Worm (Caenorhabditis elegans) whole organism, young adult: ENCODE data around the gene T19C4.1.

Source experiments
- B0035.1 ChIP-seq: sonication (generic microtip); optimal IDR thresholded peaks from 2 replicates; lab custom pipeline; 2016; ENCODE audit warnings: missing genetic modification characterization, mild to moderate bottlenecking, missing compliant biosample characterization, missing genotype, missing genetic modification reagents
- C06A6.2 ChIP-seq: fragments of 200-800 bp; sonication (Bioruptor generic); conservative IDR thresholded peaks from 2 replicates; pipeline ENCODE4 v1.3.6; 2022; ENCODE audit warnings: missing genetic modification characterization, missing compliant biosample characterization
- C17E4.6 ChIP-seq: fragments of 200-800 bp; sonication (Bioruptor generic); IDR thresholded peaks from 2 replicates; pipeline ENCODE4 v1.3.6; 2022; ENCODE audit warnings: missing genetic modification reagents, missing genetic modification characterization, missing compliant biosample characterization
- D2030.7 ChIP-seq: fragments of 200-800 bp; sonication (Bioruptor generic); IDR thresholded peaks from 2 replicates; pipeline ENCODE4 v1.3.6; 2022; ENCODE audit warnings: missing genetic modification reagents, missing genetic modification characterization, missing compliant biosample characterization
- F37B4.10 ChIP-seq: fragments of 200-800 bp; sonication (Bioruptor generic); IDR thresholded peaks from 2 replicates; pipeline ENCODE4 v1.3.6; 2022; ENCODE audit warnings: missing genetic modification characterization, missing compliant biosample characterization
- F57A8.1 ChIP-seq: fragments of 200-800 bp; sonication (Bioruptor generic); optimal IDR thresholded peaks from 2 replicates; lab custom pipeline; 2018; ENCODE audit warnings: mild to moderate bottlenecking, missing genetic modification characterization, moderate library complexity, missing compliant biosample characterization
- K12H6.12 ChIP-seq: fragments of 200-800 bp; sonication (Bioruptor generic); optimal IDR thresholded peaks from 2 replicates; lab custom pipeline; 2018; ENCODE audit warnings: mild to moderate bottlenecking, missing genetic modification characterization, missing compliant biosample characterization
- T26A5.8 ChIP-seq: sonication (generic microtip); optimal IDR thresholded peaks from 2 replicates; lab custom pipeline; 2016; ENCODE audit warnings: missing genetic modification characterization, missing compliant biosample characterization
- Y53G8AR.9 ChIP-seq: fragments of 200-800 bp; sonication (Bioruptor generic); conservative IDR thresholded peaks from 2 replicates; pipeline ENCODE4 v1.3.6; 2022; ENCODE audit warnings: missing genetic modification reagents, missing genetic modification characterization, missing compliant biosample characterization
- Y79H2A.3 ChIP-seq: fragments of 200-800 bp; sonication (Bioruptor generic); conservative IDR thresholded peaks from 2 replicates; pipeline ENCODE4 v1.3.6; 2022; ENCODE audit warnings: missing genetic modification reagents, missing genetic modification characterization, missing compliant biosample characterization
- Y95B8A.8 ChIP-seq: fragments of 200-800 bp; sonication (Bioruptor generic); IDR thresholded peaks from 2 replicates; pipeline ENCODE4 v1.3.6; 2022; ENCODE audit warnings: missing genetic modification reagents, missing genetic modification characterization, missing compliant biosample characterization
- akir-1 ChIP-seq: fragments of 200-800 bp; sonication (Bioruptor generic); optimal IDR thresholded peaks from 2 replicates; lab custom pipeline; 2018; ENCODE audit warnings: mild to moderate bottlenecking, missing genetic modification characterization, moderate library complexity, missing compliant biosample characterization
- athp-1 ChIP-seq: sonication (generic microtip); optimal IDR thresholded peaks from 2 replicates; lab custom pipeline; 2017; ENCODE audit warnings: mild to moderate bottlenecking, missing genetic modification characterization, missing compliant biosample characterization
- attf-6 ChIP-seq: fragments of 200-800 bp; sonication (Bioruptor generic); IDR thresholded peaks from 2 replicates; pipeline ENCODE4 v1.3.6; 2022; ENCODE audit warnings: missing genetic modification reagents, missing genetic modification characterization, missing compliant biosample characterization
- bed-1 ChIP-seq: fragments of 200-800 bp; sonication (Bioruptor generic); IDR thresholded peaks from 2 replicates; pipeline ENCODE4 v1.3.6; 2022; ENCODE audit warnings: missing genetic modification reagents, missing genetic modification characterization, missing compliant biosample characterization
- cebp-2 ChIP-seq: fragments of 200-800 bp; sonication (Bioruptor generic); IDR thresholded peaks from 2 replicates; pipeline ENCODE4 v1.3.6; 2022; ENCODE audit warnings: missing genetic modification characterization, missing compliant biosample characterization
- ceh-27 ChIP-seq: fragments of 200-800 bp; sonication (Bioruptor generic); optimal IDR thresholded peaks from 2 replicates; lab custom pipeline; 2018; ENCODE audit warnings: mild to moderate bottlenecking, missing genetic modification characterization, moderate library complexity, missing compliant biosample characterization
- dox-1 ChIP-seq: fragments of 200-800 bp; sonication (Bioruptor generic); IDR thresholded peaks from 2 replicates; pipeline ENCODE4 v1.3.6; 2022; ENCODE audit warnings: missing genetic modification reagents, missing genetic modification characterization, missing compliant biosample characterization
- dpff-1 ChIP-seq: sonication (generic microtip); optimal IDR thresholded peaks from 2 replicates; lab custom pipeline; 2017; ENCODE audit warnings: mild to moderate bottlenecking, missing genetic modification characterization, missing compliant biosample characterization
- egl-18 ChIP-seq: fragments of 200-800 bp; sonication (Bioruptor generic); IDR thresholded peaks from 2 replicates; pipeline ENCODE4 v1.3.6; 2022; ENCODE audit warnings: missing genetic modification reagents, missing genetic modification characterization, missing compliant biosample characterization
- ekl-4 ChIP-seq: fragments of 200-800 bp; sonication (Bioruptor generic); IDR thresholded peaks from 2 replicates; pipeline ENCODE4 v1.3.6; 2022; ENCODE audit warnings: missing genetic modification reagents, missing genetic modification characterization, missing compliant biosample characterization
- hrde-1 ChIP-seq: sonication (generic microtip); optimal IDR thresholded peaks from 2 replicates; lab custom pipeline; 2016; ENCODE audit warnings: missing genetic modification characterization, mild to moderate bottlenecking, missing compliant biosample characterization, moderate library complexity, missing genotype, missing genetic modification reagents, borderline replicate concordance
- let-526 ChIP-seq: fragments of 200-800 bp; sonication (Bioruptor generic); IDR thresholded peaks from 2 replicates; pipeline ENCODE4 v1.3.6; 2022; ENCODE audit warnings: missing genetic modification reagents, missing genetic modification characterization, missing compliant biosample characterization
- let-607 ChIP-seq, 2 experiments: fragments of 200-800 bp in 1 of 2; sonication (Bioruptor generic) in 1 of 2; sonication (generic microtip) in 1 of 2; optimal IDR thresholded peaks; 2 replicates each; lab custom pipeline; 2016 to 2018; ENCODE audit warnings: mild to moderate bottlenecking in 2 of 2, missing compliant biosample characterization in 2 of 2, missing genetic modification characterization in 2 of 2, moderate library complexity in 2 of 2, missing genotype in 1 of 2
- lin-40 ChIP-seq: sonication (generic microtip); optimal IDR thresholded peaks from 2 replicates; lab custom pipeline; 2016; ENCODE audit warnings: missing genetic modification characterization, mild to moderate bottlenecking, missing compliant biosample characterization, missing genotype, missing genetic modification reagents
- madf-10 ChIP-seq: sonication (generic microtip); optimal IDR thresholded peaks from 2 replicates; lab custom pipeline; 2016; ENCODE audit warnings: mild to moderate bottlenecking, missing genetic modification characterization, missing compliant biosample characterization
- mel-28 ChIP-seq: sonication (generic microtip); optimal IDR thresholded peaks from 2 replicates; lab custom pipeline; 2016; ENCODE audit warnings: borderline replicate concordance, mild to moderate bottlenecking, missing genetic modification characterization, missing compliant biosample characterization
- mxl-1 ChIP-seq: sonication (generic microtip); optimal IDR thresholded peaks from 2 replicates; lab custom pipeline; 2016; ENCODE audit warnings: missing genetic modification characterization, missing compliant biosample characterization
- nfyb-1 ChIP-seq: fragments of 200-800 bp; sonication (Bioruptor generic); IDR thresholded peaks from 2 replicates; pipeline ENCODE4 v1.3.6; 2022; ENCODE audit warnings: missing genetic modification reagents, missing genetic modification characterization, missing compliant biosample characterization
- rcor-1 ChIP-seq: fragments of 200-800 bp; sonication (Bioruptor generic); IDR thresholded peaks from 2 replicates; pipeline ENCODE4 v1.3.6; 2022; ENCODE audit warnings: missing genetic modification reagents, missing genetic modification characterization, missing compliant biosample characterization
- rec-8 ChIP-seq, 2 experiments: sonication (generic microtip); optimal IDR thresholded peaks; 2 replicates each; lab custom pipeline; 2016; ENCODE audit warnings: mild to moderate bottlenecking in 2 of 2, missing genetic modification characterization in 2 of 2, missing genetic modification reagents in 2 of 2, missing genotype in 2 of 2, missing biosample characterization in 1 of 2, missing compliant biosample characterization in 1 of 2, moderate library complexity in 1 of 2
- sdz-38 ChIP-seq: sonication (generic microtip); optimal IDR thresholded peaks from 2 replicates; lab custom pipeline; 2016; ENCODE audit warnings: missing genotype, missing genetic modification characterization, missing compliant biosample characterization
- snpc-1.1 ChIP-seq: sonication (generic microtip); optimal IDR thresholded peaks from 2 replicates; lab custom pipeline; 2017; ENCODE audit warnings: missing genetic modification characterization, mild to moderate bottlenecking, missing compliant biosample characterization, antibody characterized with exemption, moderate library complexity, missing genotype, missing genetic modification reagents; ENCODE audit not compliant: insufficient read depth
- snpc-1.3 ChIP-seq: sonication (generic microtip); optimal IDR thresholded peaks from 2 replicates; lab custom pipeline; 2017; ENCODE audit warnings: missing genetic modification characterization, mild to moderate bottlenecking, missing compliant biosample characterization, antibody characterized with exemption, moderate library complexity, missing genotype, missing genetic modification reagents; ENCODE audit not compliant: insufficient read depth
- snpc-3.4 ChIP-seq: sonication (generic microtip); optimal IDR thresholded peaks from 2 replicates; lab custom pipeline; 2017; ENCODE audit warnings: missing genetic modification characterization, mild to moderate bottlenecking, missing compliant biosample characterization, antibody characterized with exemption, moderate library complexity, missing genotype, missing genetic modification reagents
- tlf-1 ChIP-seq: fragments of 200-800 bp; sonication (Bioruptor generic); optimal IDR thresholded peaks from 2 replicates; lab custom pipeline; 2018; ENCODE audit warnings: mild to moderate bottlenecking, missing genetic modification characterization, missing compliant biosample characterization
- unc-62 ChIP-seq: fragments of 150-350 bp; optimal IDR thresholded peaks from 2 replicates; lab custom pipeline; 2014; ENCODE audit warnings: missing biosample characterization, missing genetic modification reagents, missing genetic modification characterization
- xnd-1 ChIP-seq: sonication (generic microtip); optimal IDR thresholded peaks from 2 replicates; lab custom pipeline; 2016; ENCODE audit warnings: missing genotype, missing genetic modification reagents, missing genetic modification characterization, missing compliant biosample characterization
- zfh-2 ChIP-seq: fragments of 200-800 bp; sonication (Bioruptor generic); conservative IDR thresholded peaks from 2 replicates; pipeline ENCODE4 v1.3.6; 2022; ENCODE audit warnings: missing genetic modification reagents, missing genetic modification characterization, missing compliant biosample characterization
- ztf-18 ChIP-seq: sonication (generic microtip); optimal IDR thresholded peaks from 2 replicates; lab custom pipeline; 2016; ENCODE audit warnings: missing genotype, mild to moderate bottlenecking, missing genetic modification characterization, missing compliant biosample characterization
- ztf-22 ChIP-seq: fragments of 200-800 bp; sonication (Bioruptor generic); optimal IDR thresholded peaks from 2 replicates; lab custom pipeline; 2018; ENCODE audit warnings: mild to moderate bottlenecking, missing genetic modification characterization, moderate library complexity, missing compliant biosample characterization
- ztf-6 ChIP-seq: fragments of 200-800 bp; sonication (Bioruptor generic); IDR thresholded peaks from 2 replicates; pipeline ENCODE4 v1.3.6; 2022; ENCODE audit warnings: missing genetic modification reagents, missing genetic modification characterization, missing compliant biosample characterization

The T19C4.1 gene

DNA sequence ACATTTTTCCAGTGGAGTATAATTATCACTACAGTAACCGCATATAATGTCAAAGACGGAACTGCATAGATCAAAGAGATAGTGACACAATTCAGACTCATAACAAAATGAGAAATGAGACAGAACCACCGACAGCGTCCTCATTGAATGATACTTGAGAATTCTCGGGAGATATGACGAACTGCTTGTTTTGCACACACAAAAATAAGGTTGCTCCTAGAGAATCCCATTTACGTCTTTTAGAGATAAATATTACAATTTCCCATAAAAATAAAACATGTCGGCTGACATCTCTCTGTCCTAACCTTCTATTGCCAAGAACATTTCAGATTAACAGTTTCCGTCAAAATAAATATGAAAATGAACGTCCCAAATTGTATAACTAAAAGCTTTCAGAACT is 6.0 kb downstream of the T19C4.1 start, which contains the start of gene srg-38:
Gene srg-38, minus strand, starts transcription at position 101 of the 400 bp plus-strand sequence.
- TF ChIP-seq F57A8.1 (GFP tag; lab: Kevin White, UChicago) (no peak), Y95B8A.8 (GFP tag; lab: Robert Waterston, UW) (no peak), snpc-3.4 (tag; lab: Kevin White, UChicago) (no peak), let-526 (no peak), snpc-1.3 (no peak), tlf-1 (no peak), ekl-4 (GFP tag; lab: Robert Waterston, UW) (no peak), attf-6 (GFP tag; lab: Robert Waterston, UW) (no peak), F37B4.10 (GFP tag; lab: Robert Waterston, UW) (no peak), nfyb-1 (GFP tag; lab: Robert Waterston, UW) (no peak), D2030.7 (no peak), mxl-1 (tag; lab: Kevin White, UChicago) (no peak), madf-10 (tag; lab: Kevin White, UChicago) (no peak), ztf-18 (tag; lab: Kevin White, UChicago) (no peak), sdz-38 (tag; lab: Kevin White, UChicago) (no peak), ceh-27 (GFP tag; lab: Kevin White, UChicago) (no peak), C06A6.2 (GFP tag; lab: Robert Waterston, UW) (no peak)

- TF ChIP-seq egl-18: no peak
- TF ChIP-seq let-526: no peak
Observed at ce11 chrV:11156589-11156988, 7.1 kb downstream of the T19C4.1 start.

- TF ChIP-seq madf-10 (tag; lab: Kevin White, UChicago): no peak
- no peak for TF ChIP-seq Y79H2A.3 (GFP tag; lab: Robert Waterston, UW)
- no peak for TF ChIP-seq let-607 (tag; optimal IDR thresholded peaks at IDR 0.05; lab: Kevin White, UChicago)
- TF ChIP-seq rec-8 (tag; optimal IDR thresholded peaks at IDR 0.05; lab: Kevin White, UChicago): no peak
- no peak for TF ChIP-seq unc-62 (GFP tag; lab: Kevin White, UChicago)
- no peak for TF ChIP-seq ztf-18 (tag; lab: Kevin White, UChicago)
- no peak for TF ChIP-seq athp-1 (tag; lab: Kevin White, UChicago)
- TF ChIP-seq cebp-2 (GFP tag; lab: Robert Waterston, UW): no peak
- TF ChIP-seq ekl-4 (GFP tag; lab: Robert Waterston, UW): no peak
- TF ChIP-seq C17E4.6: no peak
- no peak for TF ChIP-seq ztf-6 (GFP tag; lab: Robert Waterston, UW)
- TF ChIP-seq bed-1 (GFP tag; lab: Robert Waterston, UW): no peak
- TF ChIP-seq lin-40: no peak
- TF ChIP-seq K12H6.12: no peak
- TF ChIP-seq T26A5.8 (tag; lab: Kevin White, UChicago): no peak
- no peak for TF ChIP-seq B0035.1 (tag; lab: Kevin White, UChicago)
- no peak for TF ChIP-seq mxl-1 (tag; lab: Kevin White, UChicago)
Observed at ce11 chrV:11157947-11158346, 8.4 kb downstream of the T19C4.1 start, which contains the start of gene srg-42. TSS of gene srg-42 (minus strand) at chrV:11158047.

DNA sequence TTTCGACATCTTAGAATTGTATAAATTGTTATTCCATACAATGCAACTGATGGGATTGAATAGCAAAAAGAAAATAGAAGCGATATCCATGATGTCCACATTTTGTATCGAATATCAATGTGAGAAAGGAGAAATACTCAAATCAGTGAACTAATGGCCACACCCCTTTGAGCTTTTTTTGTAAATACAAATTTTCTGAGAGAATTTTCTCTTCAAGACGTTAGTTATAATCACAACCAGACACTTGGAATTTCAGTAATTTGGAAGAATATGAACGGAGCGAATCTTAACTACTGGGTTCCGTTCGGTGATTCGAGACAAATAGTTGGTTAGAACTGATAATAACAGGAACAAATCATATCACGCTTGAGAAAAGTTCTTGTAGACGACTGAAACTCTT is 12.3 kb downstream of the T19C4.1 start, which contains the start of gene srg-41:
Gene srg-41, minus strand, starts transcription at position 101 of the 400 bp plus-strand sequence.
- TF ChIP-seq rec-8 (tag; optimal IDR thresholded peaks at IDR 0.05; lab: Kevin White, UChicago) (no peak), dox-1 (GFP tag; lab: Robert Waterston, UW) (no peak), Y53G8AR.9 (GFP tag; lab: Robert Waterston, UW) (no peak), ztf-22 (GFP tag; lab: Kevin White, UChicago) (no peak), rcor-1 (GFP tag; lab: Robert Waterston, UW) (no peak), snpc-1.1 (no peak), dpff-1 (no peak), Y79H2A.3 (GFP tag; lab: Robert Waterston, UW) (no peak), xnd-1 (tag; lab: Kevin White, UChicago) (no peak), zfh-2 (GFP tag; lab: Robert Waterston, UW) (no peak), akir-1 (GFP tag; lab: Kevin White, UChicago) (no peak), mel-28 (tag; lab: Kevin White, UChicago) (no peak), hrde-1 (tag; lab: Kevin White, UChicago) (no peak)
